Worm (Caenorhabditis elegans) whole organism, mixed stage, embryonic: Measurements from ENCODE around the gene srg-45.

Experiments
- bed-3 ChIP-seq: fragments of 200-800 bp; sonication (Bioruptor generic); optimal IDR thresholded peaks from 3 replicates; lab custom pipeline; 2018; ENCODE audit warnings: mild to moderate bottlenecking, missing genetic modification characterization, moderate library complexity, missing compliant biosample characterization
- blmp-1 ChIP-seq: fragments of 150-350 bp; optimal IDR thresholded peaks from 2 replicates; lab custom pipeline; 2014; ENCODE audit warnings: missing biosample characterization, missing genetic modification characterization
- ceh-39 ChIP-seq: fragments of 150-350 bp; optimal IDR thresholded peaks from 2 replicates; lab custom pipeline; 2014; ENCODE audit warnings: missing biosample characterization, missing genetic modification characterization
- ceh-83 ChIP-seq: fragments of 200-800 bp; sonication (Bioruptor generic); optimal IDR thresholded peaks from 2 replicates; lab custom pipeline; 2018; ENCODE audit warnings: mild to moderate bottlenecking, missing genetic modification characterization, missing compliant biosample characterization
- cnd-1 ChIP-seq: fragments of 200-800 bp; sonication (Bioruptor generic); optimal IDR thresholded peaks from 2 replicates; lab custom pipeline; 2018; ENCODE audit warnings: mild to moderate bottlenecking, missing genetic modification characterization, missing compliant biosample characterization
- drap-1 ChIP-seq: fragments of 200-800 bp; sonication (Bioruptor generic); optimal IDR thresholded peaks from 3 replicates; lab custom pipeline; 2018; ENCODE audit warnings: mild to moderate bottlenecking, missing genetic modification characterization, missing compliant biosample characterization
- elt-1 ChIP-seq: sonication (generic microtip); optimal IDR thresholded peaks from 2 replicates; lab custom pipeline; 2017; ENCODE audit warnings: missing genetic modification characterization, mild to moderate bottlenecking, missing compliant biosample characterization, antibody characterized with exemption, moderate library complexity, borderline replicate concordance; ENCODE audit not compliant: insufficient read depth
- elt-3 ChIP-seq: fragments of 150-350 bp; optimal IDR thresholded peaks from 2 replicates; lab custom pipeline; 2014; ENCODE audit warnings: missing biosample characterization, missing genetic modification characterization
- flh-1 ChIP-seq: fragments of 200-800 bp; sonication (Bioruptor generic); optimal IDR thresholded peaks from 2 replicates; lab custom pipeline; 2018; ENCODE audit warnings: mild to moderate bottlenecking, missing genetic modification characterization, moderate library complexity, missing compliant biosample characterization
- ham-2 ChIP-seq: fragments of 200-800 bp; sonication (Bioruptor generic); optimal IDR thresholded peaks from 2 replicates; lab custom pipeline; 2018; ENCODE audit warnings: mild to moderate bottlenecking, missing genetic modification characterization, missing compliant biosample characterization
- hlh-1 ChIP-seq: fragments of 150-350 bp; optimal IDR thresholded peaks from 2 replicates; lab custom pipeline; 2014; ENCODE audit warnings: missing biosample characterization, missing genetic modification reagents, missing genetic modification characterization
- lin-13 ChIP-seq: fragments of 150-350 bp; optimal IDR thresholded peaks from 2 replicates; lab custom pipeline; 2014; ENCODE audit warnings: missing biosample characterization, missing genetic modification characterization
- lin-32 ChIP-seq: fragments of 200-800 bp; sonication (Bioruptor generic); optimal IDR thresholded peaks from 2 replicates; lab custom pipeline; 2018; ENCODE audit warnings: mild to moderate bottlenecking, missing genetic modification characterization, missing compliant biosample characterization
- lsy-2 ChIP-seq: fragments of 150-350 bp; optimal IDR thresholded peaks from 2 replicates; lab custom pipeline; 2014; ENCODE audit warnings: missing biosample characterization, missing genetic modification characterization
- mab-5 ChIP-seq: fragments of 150-350 bp; optimal IDR thresholded peaks from 2 replicates; lab custom pipeline; 2014; ENCODE audit warnings: missing biosample characterization, missing genetic modification characterization
- mep-1 ChIP-seq: fragments of 150-350 bp; optimal IDR thresholded peaks from 2 replicates; lab custom pipeline; 2017; ENCODE audit warnings: missing biosample characterization, missing genetic modification reagents, missing genetic modification characterization, inconsistent platforms
- mls-2 ChIP-seq: sonication (generic microtip); optimal IDR thresholded peaks from 2 replicates; lab custom pipeline; 2016; ENCODE audit warnings: mild to moderate bottlenecking, missing genetic modification characterization, moderate library complexity, missing compliant biosample characterization
- nhr-12 ChIP-seq: fragments of 150-350 bp; optimal IDR thresholded peaks from 2 replicates; lab custom pipeline; 2014; ENCODE audit warnings: missing biosample characterization, missing genetic modification characterization
- nhr-2 ChIP-seq: fragments of 150-350 bp; optimal IDR thresholded peaks from 2 replicates; lab custom pipeline; 2014; ENCODE audit warnings: missing biosample characterization, missing genetic modification characterization
- nhr-237 ChIP-seq: fragments of 150-350 bp; optimal IDR thresholded peaks from 2 replicates; lab custom pipeline; 2014; ENCODE audit warnings: missing biosample characterization, missing genetic modification characterization
- nhr-28 ChIP-seq: fragments of 150-350 bp; optimal IDR thresholded peaks from 2 replicates; lab custom pipeline; 2014; ENCODE audit warnings: missing biosample characterization, missing genetic modification characterization
- nhr-76 ChIP-seq: sonication (generic microtip); optimal IDR thresholded peaks from 2 replicates; lab custom pipeline; 2017; ENCODE audit warnings: missing biosample characterization, missing genetic modification characterization
- pha-4 ChIP-seq: fragments of 150-350 bp; optimal IDR thresholded peaks from 2 replicates; lab custom pipeline; 2018; ENCODE audit warnings: missing biosample characterization, missing genetic modification reagents, missing genetic modification characterization
- sem-2 ChIP-seq: fragments of 200-800 bp; sonication (Bioruptor generic); optimal IDR thresholded peaks from 2 replicates; lab custom pipeline; 2018; ENCODE audit warnings: mild to moderate bottlenecking, missing genetic modification characterization, missing compliant biosample characterization
- snpc-4 ChIP-seq: fragments of 150-350 bp; optimal IDR thresholded peaks from 2 replicates; lab custom pipeline; 2014; ENCODE audit warnings: missing biosample characterization, missing genetic modification characterization
- sptf-1 ChIP-seq: sonication (generic microtip); optimal IDR thresholded peaks from 2 replicates; lab custom pipeline; 2017; ENCODE audit warnings: mild to moderate bottlenecking, missing genetic modification characterization, moderate library complexity, missing compliant biosample characterization
- tbx-8 ChIP-seq: fragments of 200-800 bp; sonication (Bioruptor generic); optimal IDR thresholded peaks from 2 replicates; lab custom pipeline; 2018; ENCODE audit warnings: mild to moderate bottlenecking, missing genetic modification characterization, moderate library complexity, missing compliant biosample characterization
- unc-120 ChIP-seq: sonication (generic microtip); optimal IDR thresholded peaks from 2 replicates; lab custom pipeline; 2017; ENCODE audit warnings: missing genetic modification characterization, missing compliant biosample characterization; ENCODE audit not compliant: poor library complexity, severe bottlenecking
- unc-39 ChIP-seq: fragments of 150-350 bp; optimal IDR thresholded peaks from 2 replicates; lab custom pipeline; 2014; ENCODE audit warnings: missing biosample characterization, missing genetic modification characterization
- unc-62 ChIP-seq: fragments of 150-350 bp; optimal IDR thresholded peaks from 2 replicates; lab custom pipeline; 2014; ENCODE audit warnings: missing biosample characterization, missing genetic modification reagents, missing genetic modification characterization
- zip-8 ChIP-seq: fragments of 150-350 bp; optimal IDR thresholded peaks from 2 replicates; lab custom pipeline; 2014; ENCODE audit warnings: missing biosample characterization, missing genetic modification characterization
- ztf-11 ChIP-seq: fragments of 150-350 bp; optimal IDR thresholded peaks from 2 replicates; lab custom pipeline; 2014; ENCODE audit warnings: missing biosample characterization, missing genetic modification characterization

srg-45 gene

ce11 chrV:12298184-12298583 lies 9.1 kb upstream of the srg-45 start:
- TF ChIP-seq hlh-1 (tag; lab: Kevin White, UChicago) = no peak
- TF ChIP-seq lin-32 (GFP tag; lab: Kevin White, UChicago) = no peak
- TF ChIP-seq elt-1 (tag; lab: Kevin White, UChicago) = no peak
- no peak for TF ChIP-seq unc-62 (GFP tag; lab: Kevin White, UChicago)
- no peak for TF ChIP-seq nhr-2 (tag; lab: Kevin White, UChicago)
- TF ChIP-seq lsy-2 (tag; lab: Kevin White, UChicago) = no peak
- TF ChIP-seq sptf-1 = no peak
- TF ChIP-seq flh-1 (GFP tag; lab: Kevin White, UChicago) = no peak
- no peak for TF ChIP-seq ceh-83
- TF ChIP-seq mls-2 (tag; lab: Kevin White, UChicago) = no peak
- TF ChIP-seq nhr-76 (tag; lab: Kevin White, UChicago) = no peak
- no peak for TF ChIP-seq ham-2 (GFP tag; lab: Kevin White, UChicago)
- no peak for TF ChIP-seq nhr-12 (tag; lab: Kevin White, UChicago)
- TF ChIP-seq ceh-39 (tag; lab: Kevin White, UChicago) = no peak
- TF ChIP-seq mep-1 = no peak
- no peak for TF ChIP-seq sem-2
- no peak for TF ChIP-seq elt-3 (tag; lab: Kevin White, UChicago)
- no peak for TF ChIP-seq bed-3
- TF ChIP-seq cnd-1 (tag; lab: Kevin White, UChicago) = no peak

- no peak for TF ChIP-seq cnd-1 (tag; lab: Kevin White, UChicago)
- TF ChIP-seq unc-39 = no peak
- TF ChIP-seq ceh-39 (tag; lab: Kevin White, UChicago) = no peak
- no peak for TF ChIP-seq unc-120 (tag; lab: Kevin White, UChicago)
- TF ChIP-seq mab-5 (tag; lab: Kevin White, UChicago) = no peak
- TF ChIP-seq unc-62 (GFP tag; lab: Kevin White, UChicago) = no peak
- no peak for TF ChIP-seq tbx-8 (GFP tag; lab: Kevin White, UChicago)
- no peak for TF ChIP-seq sem-2
- TF ChIP-seq nhr-28 (tag; lab: Kevin White, UChicago) = no peak
- no peak for TF ChIP-seq nhr-12 (tag; lab: Kevin White, UChicago)
- TF ChIP-seq flh-1 (GFP tag; lab: Kevin White, UChicago) = no peak
Observed at ce11 chrV:12299244-12299766, 8.0 kb upstream of the srg-45 start.

ce11 chrV:12300166-12300565 lies 7.1 kb upstream of the srg-45 start:
- TF ChIP-seq lin-32 (GFP tag; lab: Kevin White, UChicago) (no peak), snpc-4 (no peak), nhr-237 (peak; percentile 25), ceh-39 (tag; lab: Kevin White, UChicago) (peak; percentile 26), lsy-2 (tag; lab: Kevin White, UChicago) (peak; percentile 16), elt-1 (tag; lab: Kevin White, UChicago) (peak; percentile 16), unc-62 (GFP tag; lab: Kevin White, UChicago) (no peak), drap-1 (GFP tag; lab: Kevin White, UChicago) (no peak), ztf-11 (tag; lab: Kevin White, UChicago) (no peak), sem-2 (no peak), nhr-2 (tag; lab: Kevin White, UChicago) (no peak), blmp-1 (tag; lab: Kevin White, UChicago) (peak; percentile 9), bed-3 (no peak), ham-2 (GFP tag; lab: Kevin White, UChicago) (no peak), nhr-12 (tag; lab: Kevin White, UChicago) (no peak), tbx-8 (GFP tag; lab: Kevin White, UChicago) (no peak), elt-3 (tag; lab: Kevin White, UChicago) (peak; percentile 50), pha-4 (tag; lab: Kevin White, UChicago) (peak; percentile 72), nhr-76 (tag; lab: Kevin White, UChicago) (no peak), cnd-1 (tag; lab: Kevin White, UChicago) (no peak), zip-8 (tag; lab: Kevin White, UChicago) (no peak)

ce11 chrV:12300780-12301460 lies 6.4 kb upstream of the srg-45 start:
- no peak for TF ChIP-seq ham-2 (GFP tag; lab: Kevin White, UChicago)
- no peak for TF ChIP-seq snpc-4
- TF ChIP-seq lin-32 (GFP tag; lab: Kevin White, UChicago) = no peak
- no peak for TF ChIP-seq nhr-28 (tag; lab: Kevin White, UChicago)
- no peak for TF ChIP-seq flh-1 (GFP tag; lab: Kevin White, UChicago)
- no peak for TF ChIP-seq blmp-1 (tag; lab: Kevin White, UChicago)
- TF ChIP-seq cnd-1 (tag; lab: Kevin White, UChicago) = no peak
- TF ChIP-seq mls-2 (tag; lab: Kevin White, UChicago) = no peak
- TF ChIP-seq unc-120 (tag; lab: Kevin White, UChicago) = no peak
- no peak for TF ChIP-seq unc-62 (GFP tag; lab: Kevin White, UChicago)
- no peak for TF ChIP-seq ceh-39 (tag; lab: Kevin White, UChicago)
- TF ChIP-seq lin-13 = no peak
